Fruit fly (Drosophila melanogaster) whole organism, embryonic: ENCODE measurements around the gene CG32163.

Source experiments
- Antp ChIP-seq: fragments of 200-800 bp; sonication (Bioruptor generic); optimal IDR thresholded peaks from 3 replicates; lab custom pipeline; 2016; ENCODE audit warnings: missing biosample characterization, missing genetic modification characterization
- B-H1 ChIP-seq: fragments of 200-800 bp; sonication (Bioruptor generic); IDR thresholded peaks from 3 replicates; pipeline ENCODE4 v1.3.6; 2022; ENCODE audit warnings: missing biosample characterization, missing genetic modification characterization
- B-H2 ChIP-seq: fragments of 200-800 bp; sonication (Bioruptor generic); optimal IDR thresholded peaks from 2 replicates; lab custom pipeline; 2018; ENCODE audit warnings: missing biosample characterization, mild to moderate bottlenecking, missing genetic modification characterization
- Bgb ChIP-seq: fragments of 200-800 bp; sonication (Bioruptor generic); IDR thresholded peaks from 2 replicates; pipeline ENCODE4 v1.3.6; 2022; ENCODE audit warnings: missing biosample characterization, missing genetic modification characterization; ENCODE audit not compliant: partially characterized antibody
- BtbVII ChIP-seq: fragments of 200-800 bp; sonication (Bioruptor generic); optimal IDR thresholded peaks from 3 replicates; lab custom pipeline; 2017; ENCODE audit warnings: missing biosample characterization, mild to moderate bottlenecking, missing genetic modification characterization
- CG12744 ChIP-seq: fragments of 200-800 bp; sonication (Bioruptor generic); optimal IDR thresholded peaks from 2 replicates; lab custom pipeline; 2016; ENCODE audit warnings: missing biosample characterization, missing genetic modification characterization
- CG14965 ChIP-seq: fragments of 200-800 bp; sonication (Bioruptor generic); optimal IDR thresholded peaks from 2 replicates; lab custom pipeline; 2016; ENCODE audit warnings: missing biosample characterization, missing genetic modification characterization, borderline replicate concordance
- CG17186 ChIP-seq: fragments of 200-800 bp; sonication (Bioruptor generic); optimal IDR thresholded peaks from 3 replicates; lab custom pipeline; 2017; ENCODE audit warnings: missing biosample characterization, missing genetic modification reagents, missing genetic modification characterization
- CG17612 ChIP-seq: fragments of 200-800 bp; sonication (Bioruptor generic); IDR thresholded peaks from 2 replicates; pipeline ENCODE4 v1.3.6; 2022; ENCODE audit warnings: missing biosample characterization, missing genetic modification characterization
- CG18764 ChIP-seq: fragments of 200-800 bp; sonication (Bioruptor generic); optimal IDR thresholded peaks from 3 replicates; lab custom pipeline; 2016; ENCODE audit warnings: missing biosample characterization, missing genetic modification characterization
- CG2199 ChIP-seq: fragments of 200-800 bp; sonication (Bioruptor generic); IDR thresholded peaks from 3 replicates; pipeline ENCODE4 v1.3.6; 2022; ENCODE audit warnings: missing biosample characterization, missing genetic modification characterization
- CG3281 ChIP-seq: fragments of 200-800 bp; sonication (Bioruptor generic); optimal IDR thresholded peaks from 3 replicates; lab custom pipeline; 2017; ENCODE audit warnings: missing biosample characterization, mild to moderate bottlenecking, missing genetic modification characterization
- CG3995 ChIP-seq: fragments of 200-800 bp; sonication (Bioruptor generic); optimal IDR thresholded peaks from 3 replicates; lab custom pipeline; 2016; ENCODE audit warnings: missing biosample characterization, missing genetic modification characterization
- CG42726 ChIP-seq: fragments of 200-800 bp; sonication (Bioruptor generic); IDR thresholded peaks from 2 replicates; pipeline ENCODE4 v1.3.6; 2022; ENCODE audit warnings: missing biosample characterization, missing genetic modification characterization; ENCODE audit not compliant: partially characterized antibody
- CG4360 ChIP-seq: fragments of 200-800 bp; sonication (Bioruptor generic); IDR thresholded peaks from 2 replicates; pipeline ENCODE4 v1.3.6; 2022; ENCODE audit warnings: missing biosample characterization, missing genetic modification characterization
- CG4617 ChIP-seq: fragments of 200-800 bp; sonication (Bioruptor generic); optimal IDR thresholded peaks from 3 replicates; lab custom pipeline; 2016; ENCODE audit warnings: missing biosample characterization, missing genetic modification characterization, borderline replicate concordance
- CG4854 ChIP-seq: fragments of 200-800 bp; sonication (Bioruptor generic); optimal IDR thresholded peaks from 2 replicates; lab custom pipeline; 2016; ENCODE audit warnings: missing biosample characterization, missing genetic modification characterization, inconsistent platforms
- CG5180 ChIP-seq: fragments of 200-800 bp; sonication (Bioruptor generic); optimal IDR thresholded peaks from 3 replicates; lab custom pipeline; 2017; ENCODE audit warnings: missing biosample characterization, missing genetic modification characterization, mild to moderate bottlenecking, moderate library complexity, missing genetic modification reagents
- CG6765 ChIP-seq: fragments of 200-800 bp; sonication (Bioruptor generic); optimal IDR thresholded peaks from 3 replicates; lab custom pipeline; 2017; ENCODE audit warnings: missing biosample characterization, mild to moderate bottlenecking, missing genetic modification characterization
- CG7928 ChIP-seq: fragments of 200-800 bp; sonication (Bioruptor generic); optimal IDR thresholded peaks from 2 replicates; lab custom pipeline; 2017; ENCODE audit warnings: missing biosample characterization, mild to moderate bottlenecking, missing genetic modification characterization
- CG8281 ChIP-seq: fragments of 200-800 bp; sonication (Bioruptor generic); optimal IDR thresholded peaks from 2 replicates; lab custom pipeline; 2018; ENCODE audit warnings: missing biosample characterization, mild to moderate bottlenecking, missing genetic modification characterization, moderate library complexity
- CG8924 ChIP-seq: fragments of 200-800 bp; optimal IDR thresholded peaks from 3 replicates; lab custom pipeline; 2019; ENCODE audit warnings: missing biosample characterization, mild to moderate bottlenecking, missing genetic modification characterization, moderate library complexity
- Dek ChIP-seq: fragments of 200-800 bp; sonication (Bioruptor generic); optimal IDR thresholded peaks from 3 replicates; lab custom pipeline; 2019; ENCODE audit warnings: missing biosample characterization, mild to moderate bottlenecking, missing genetic modification characterization, moderate library complexity
- Doc2 ChIP-seq: fragments of 200-800 bp; sonication (Bioruptor generic); IDR thresholded peaks from 2 replicates; pipeline ENCODE4 v1.3.6; 2022; ENCODE audit warnings: missing biosample characterization, missing genetic modification characterization
- Drgx ChIP-seq: fragments of 200-800 bp; sonication (Bioruptor generic); IDR thresholded peaks from 2 replicates; pipeline ENCODE4 v1.3.6; 2022; ENCODE audit warnings: missing biosample characterization, missing genetic modification characterization
- H15 ChIP-seq: fragments of 200-800 bp; sonication (Bioruptor generic); IDR thresholded peaks from 3 replicates; pipeline ENCODE4 v1.3.6; 2022; ENCODE audit warnings: missing biosample characterization, missing genetic modification characterization
- HLH54F ChIP-seq: fragments of 200-800 bp; sonication (Bioruptor generic); optimal IDR thresholded peaks from 3 replicates; lab custom pipeline; 2016; ENCODE audit warnings: missing biosample characterization, missing genetic modification characterization
- Hmr ChIP-seq: fragments of 200-800 bp; sonication (Bioruptor generic); optimal IDR thresholded peaks from 3 replicates; lab custom pipeline; 2017; ENCODE audit warnings: mild to moderate bottlenecking, missing biosample characterization, missing genetic modification reagents, missing genetic modification characterization
- MESR4 ChIP-seq: fragments of 200-800 bp; sonication (Bioruptor generic); optimal IDR thresholded peaks from 2 replicates; lab custom pipeline; 2018; ENCODE audit warnings: missing biosample characterization, mild to moderate bottlenecking, missing genetic modification characterization, moderate library complexity
- MTF-1 ChIP-seq: fragments of 200-800 bp; sonication (Bioruptor generic); optimal IDR thresholded peaks from 2 replicates; lab custom pipeline; 2018; ENCODE audit warnings: missing biosample characterization, mild to moderate bottlenecking, missing genetic modification characterization, borderline replicate concordance
- Neu2 ChIP-seq: fragments of 200-800 bp; sonication (Bioruptor generic); optimal IDR thresholded peaks from 3 replicates; lab custom pipeline; 2016; ENCODE audit warnings: missing biosample characterization, missing genetic modification characterization, borderline replicate concordance
- al ChIP-seq: fragments of 200-800 bp; sonication (Bioruptor generic); IDR thresholded peaks from 2 replicates; pipeline ENCODE4 v1.3.6; 2022; ENCODE audit warnings: missing biosample characterization, missing genetic modification characterization
- aop ChIP-seq: fragments of 200-800 bp; sonication (Bioruptor generic); IDR thresholded peaks from 2 replicates; pipeline ENCODE4 v1.3.6; 2022; ENCODE audit warnings: missing biosample characterization, missing genetic modification characterization
- ap ChIP-seq: fragments of 200-800 bp; sonication (Bioruptor generic); IDR thresholded peaks from 2 replicates; pipeline ENCODE4 v1.3.6; 2022; ENCODE audit warnings: missing biosample characterization, missing genetic modification characterization
- bab2 ChIP-seq: fragments of 200-800 bp; sonication (Bioruptor generic); optimal IDR thresholded peaks from 2 replicates; lab custom pipeline; 2016; ENCODE audit warnings: missing biosample characterization, missing genetic modification characterization
- bigmax ChIP-seq: fragments of 200-800 bp; sonication (Bioruptor generic); optimal IDR thresholded peaks from 2 replicates; lab custom pipeline; 2018; ENCODE audit warnings: missing biosample characterization, mild to moderate bottlenecking, missing genetic modification characterization
- cas ChIP-seq: fragments of 200-800 bp; sonication (Bioruptor generic); IDR thresholded peaks from 2 replicates; pipeline ENCODE4 v1.3.6; 2022; ENCODE audit warnings: missing biosample characterization, missing genetic modification characterization
- cg ChIP-seq: fragments of 200-800 bp; sonication (Bioruptor generic); optimal IDR thresholded peaks from 3 replicates; lab custom pipeline; 2019; ENCODE audit warnings: missing biosample characterization, mild to moderate bottlenecking, missing genetic modification characterization, moderate library complexity
- chm ChIP-seq: fragments of 200-800 bp; sonication (Bioruptor generic); IDR thresholded peaks from 2 replicates; pipeline ENCODE4 v1.3.6; 2022; ENCODE audit warnings: missing biosample characterization, missing genetic modification characterization
- danr ChIP-seq: fragments of 200-800 bp; sonication (Bioruptor generic); IDR thresholded peaks from 2 replicates; pipeline ENCODE4 v1.3.6; 2022; ENCODE audit warnings: missing biosample characterization, missing genetic modification characterization
- dmrt11E ChIP-seq: fragments of 200-800 bp; sonication (Bioruptor generic); optimal IDR thresholded peaks from 3 replicates; lab custom pipeline; 2018; ENCODE audit warnings: missing biosample characterization, mild to moderate bottlenecking, missing genetic modification characterization, moderate library complexity
- gt ChIP-seq: fragments of 200-800 bp; sonication (Bioruptor generic); IDR thresholded peaks from 2 replicates; pipeline ENCODE4 v1.3.6; 2022; ENCODE audit warnings: missing biosample characterization, missing genetic modification characterization
- ken ChIP-seq: fragments of 200-800 bp; sonication (Bioruptor generic); IDR thresholded peaks from 3 replicates; pipeline ENCODE4 v1.3.6; 2022; ENCODE audit warnings: missing biosample characterization, missing genetic modification characterization
- luna ChIP-seq: fragments of 200-800 bp; sonication (Bioruptor generic); optimal IDR thresholded peaks from 2 replicates; lab custom pipeline; 2016; ENCODE audit warnings: missing biosample characterization, missing genetic modification characterization
- pan ChIP-seq, 4 experiments: fragments of >200 bp in 3 of 4; fragments of 200-800 bp in 1 of 4; sonication (Bioruptor generic) in 1 of 4; optimal IDR thresholded peaks in 3 of 4; IDR thresholded peaks in 1 of 4; 2 replicates each; pipeline versions ENCODE4 v1.3.6 to Lab custom; 2017 to 2022; ENCODE audit warnings: missing biosample characterization in 2 of 4, missing genetic modification characterization in 2 of 4, mixed read lengths in 1 of 4
- rib ChIP-seq: fragments of 200-800 bp; sonication (Bioruptor generic); IDR thresholded peaks from 2 replicates; pipeline ENCODE4 v1.3.6; 2022; ENCODE audit warnings: missing biosample characterization, missing genetic modification characterization
- ro ChIP-seq: fragments of 200-800 bp; sonication (Bioruptor generic); IDR thresholded peaks from 2 replicates; pipeline ENCODE4 v1.3.6; 2022; ENCODE audit warnings: missing biosample characterization, missing genetic modification characterization
- sisA ChIP-seq: fragments of 200-800 bp; sonication (Bioruptor generic); IDR thresholded peaks from 2 replicates; pipeline ENCODE4 v1.3.6; 2022; ENCODE audit warnings: missing biosample characterization, missing genetic modification characterization
- stwl ChIP-seq: fragments of 200-800 bp; sonication (Bioruptor generic); optimal IDR thresholded peaks from 3 replicates; lab custom pipeline; 2018; ENCODE audit warnings: missing biosample characterization, mild to moderate bottlenecking, missing genetic modification characterization, moderate library complexity
- twi ChIP-seq: fragments of 200-800 bp; optimal IDR thresholded peaks from 2 replicates; lab custom pipeline; 2019; ENCODE audit warnings: missing biosample characterization, mild to moderate bottlenecking, missing genetic modification characterization, moderate library complexity
- zfh2 ChIP-seq: fragments of 200-800 bp; sonication (Bioruptor generic); optimal IDR thresholded peaks from 2 replicates; lab custom pipeline; 2016; ENCODE audit warnings: missing biosample characterization, missing genetic modification characterization

Gene CG32163

dm6 chr3L:16584074-16584578, 2.8 kb upstream of the CG32163 start, which contains the start of gene UQCR-C2 (continued):
- TF ChIP-seq dmrt11E (tag; lab: Kevin White, UChicago): no peak
- TF ChIP-seq CG4360 (GFP tag; lab: Robert Waterston, UW): no peak
- TF ChIP-seq Hmr: peak; percentile 8
- no peak for TF ChIP-seq ap (GFP tag; lab: Robert Waterston, UW)
- TF ChIP-seq CG4854 (GFP tag; lab: Kevin White, UChicago): no peak
- no peak for TF ChIP-seq zfh2 (GFP tag; lab: Kevin White, UChicago)
- TF ChIP-seq CG42726 (GFP tag; lab: Robert Waterston, UW): peak; percentile 44; the same call in 1 of the 2 replicates
- no peak for TF ChIP-seq Doc2
- no peak for TF ChIP-seq bab2
- no peak for TF ChIP-seq cg (GFP tag; lab: Kevin White, UChicago)
- no peak for TF ChIP-seq CG8281 (tag; lab: Kevin White, UChicago)
- TF ChIP-seq sisA: no peak
- TF ChIP-seq al (GFP tag; lab: Robert Waterston, UW): no peak
- peak; percentile 89 for TF ChIP-seq CG4617
- TF ChIP-seq Drgx (GFP tag; lab: Robert Waterston, UW): no peak
- TF ChIP-seq rib (GFP tag; lab: Robert Waterston, UW): no peak
- TF ChIP-seq B-H2: peak; percentile 71
- TF ChIP-seq Dek (tag; lab: Kevin White, UChicago): peak; percentile 50
- TF ChIP-seq gt (GFP tag; lab: Robert Waterston, UW): no peak
- no peak for TF ChIP-seq H15
- TF ChIP-seq CG17612 (GFP tag; lab: Robert Waterston, UW): no peak
- no peak for TF ChIP-seq ro
- no peak for TF ChIP-seq aop (GFP tag; lab: Robert Waterston, UW)
- TF ChIP-seq cas (GFP tag; lab: Robert Waterston, UW): no peak
- no peak for TF ChIP-seq CG14965 (GFP tag; lab: Kevin White, UChicago)
- peak; percentile 100 for TF ChIP-seq CG3995 (GFP tag; lab: Kevin White, UChicago)
- peak; percentile 96 for TF ChIP-seq MESR4 (GFP tag; lab: Kevin White, UChicago)
- no peak for TF ChIP-seq luna (GFP tag; lab: Kevin White, UChicago)
- no peak for TF ChIP-seq CG5180 (GFP tag; lab: Kevin White, UChicago)
- no peak for TF ChIP-seq MTF-1 (GFP tag; lab: Kevin White, UChicago)
- no peak for TF ChIP-seq pan (optimal IDR thresholded peaks at IDR 0.05; lab: Kevin White, UChicago)
- TF ChIP-seq pan (GFP tag; optimal IDR thresholded peaks at IDR 0.05 in 1 of 2, IDR thresholded peaks at IDR 0.05 in 1 of 2): no peak
- TF ChIP-seq CG6765 (GFP tag; lab: Kevin White, UChicago): no peak
- no peak for TF ChIP-seq B-H1 (GFP tag; lab: Robert Waterston, UW)
- TF ChIP-seq bigmax (GFP tag; lab: Kevin White, UChicago): peak; percentile 86
- TF ChIP-seq CG7928 (GFP tag; lab: Kevin White, UChicago): peak; percentile 37
- TF ChIP-seq chm (GFP tag; lab: Robert Waterston, UW): no peak
- peak; percentile 71 for TF ChIP-seq stwl
- TF ChIP-seq twi: peak; percentile 23
- peak; percentile 39 for TF ChIP-seq Bgb
- no peak for TF ChIP-seq BtbVII (GFP tag; lab: Kevin White, UChicago)
- TF ChIP-seq CG2199: no peak
- TF ChIP-seq CG3281 (GFP tag; lab: Kevin White, UChicago): no peak
- no peak for TF ChIP-seq Antp (GFP tag; lab: Kevin White, UChicago)
- TF ChIP-seq ken: no peak
- peak; percentile 36 for TF ChIP-seq CG8924 (tag; lab: Kevin White, UChicago)
- TF ChIP-seq danr: no peak
- no peak for TF ChIP-seq Neu2 (GFP tag; lab: Kevin White, UChicago)
- no peak for TF ChIP-seq CG12744 (GFP tag; lab: Kevin White, UChicago)
- peak; percentile 77 for TF ChIP-seq CG17186
- peak; percentile 11 for TF ChIP-seq HLH54F (GFP tag; lab: Kevin White, UChicago)
- TF ChIP-seq CG18764: no peak
